Worm (Caenorhabditis elegans) whole organism, L1 larva: ENCODE results near the gene K06A4.6.

Experiments used
- C34B4.2 ChIP-seq: sonication (generic microtip); optimal IDR thresholded peaks from 2 replicates; lab custom pipeline; 2017; ENCODE audit warnings: mild to moderate bottlenecking, missing genetic modification characterization, missing compliant biosample characterization
- Y116A8C.19 ChIP-seq: sonication (generic microtip); optimal IDR thresholded peaks from 2 replicates; lab custom pipeline; 2016; ENCODE audit warnings: missing compliant biosample characterization, missing genetic modification characterization, borderline replicate concordance
- ama-1 ChIP-seq: fragments of 150-350 bp; optimal IDR thresholded peaks from 2 replicates; lab custom pipeline; 2014
- blmp-1 ChIP-seq: fragments of 150-350 bp; optimal IDR thresholded peaks from 2 replicates; lab custom pipeline; 2014; ENCODE audit warnings: missing biosample characterization, missing genetic modification characterization
- ceh-63 ChIP-seq: fragments of 200-800 bp; sonication (Bioruptor generic); optimal IDR thresholded peaks from 2 replicates; lab custom pipeline; 2018; ENCODE audit warnings: mild to moderate bottlenecking, missing genetic modification characterization, missing compliant biosample characterization
- ceh-90 ChIP-seq: sonication (generic microtip); optimal IDR thresholded peaks from 2 replicates; lab custom pipeline; 2016; ENCODE audit warnings: missing genetic modification characterization, missing compliant biosample characterization
- dpl-1 ChIP-seq, 3 experiments: fragments of 150-350 bp in 2 of 3; sonication (generic microtip) in 1 of 3; optimal IDR thresholded peaks; 2 replicates each; lab custom pipeline; 2014 to 2017; ENCODE audit warnings: missing biosample characterization in 3 of 3, missing genetic modification characterization in 3 of 3, missing genetic modification reagents in 3 of 3
- efl-1 ChIP-seq, 4 experiments: fragments of 150-350 bp; optimal IDR thresholded peaks in 3 of 4; peaks in 1 of 4; 1 replicate in 1 of 4; 2 replicates in 3 of 4; lab custom pipeline; 2014; ENCODE audit warnings: missing biosample characterization in 2 of 4, missing genetic modification characterization in 2 of 4, missing genetic modification reagents in 2 of 4
- efl-3 ChIP-seq: fragments of 200-800 bp; sonication (Bioruptor generic); optimal IDR thresholded peaks from 2 replicates; lab custom pipeline; 2018; ENCODE audit warnings: mild to moderate bottlenecking, missing genetic modification characterization, missing compliant biosample characterization
- egl-27 ChIP-seq, 2 experiments: fragments of 150-350 bp in 1 of 2; sonication (generic microtip); optimal IDR thresholded peaks; 3 replicates each; lab custom pipeline; 2017 to 2018; ENCODE audit warnings: missing biosample characterization in 2 of 2, missing genetic modification characterization in 2 of 2, missing genetic modification reagents in 2 of 2
- elt-2 ChIP-seq: sonication (generic microtip); optimal IDR thresholded peaks from 2 replicates; lab custom pipeline; 2016; ENCODE audit warnings: missing genetic modification characterization, mild to moderate bottlenecking, inconsistent platforms, missing compliant biosample characterization, missing genetic modification reagents
- elt-3 ChIP-seq, 6 experiments: fragments of 150-350 bp in 1 of 6; sonication (generic microtip); optimal IDR thresholded peaks; 2 replicates each; lab custom pipeline; 2017 to 2018; ENCODE audit warnings: missing biosample characterization in 6 of 6, missing genetic modification characterization in 6 of 6, inconsistent platforms in 1 of 6
- ets-5 ChIP-seq: fragments of 200-800 bp; sonication (Bioruptor generic); IDR thresholded peaks from 2 replicates; pipeline ENCODE4 v1.3.6; 2022; ENCODE audit warnings: missing genetic modification characterization, missing compliant biosample characterization
- fkh-10 ChIP-seq: sonication (generic microtip); optimal IDR thresholded peaks from 2 replicates; lab custom pipeline; 2017; ENCODE audit warnings: missing biosample characterization, missing genetic modification reagents, missing genetic modification characterization
- fkh-4 ChIP-seq: sonication (generic microtip); optimal IDR thresholded peaks from 2 replicates; lab custom pipeline; 2016; ENCODE audit warnings: missing compliant biosample characterization, missing genetic modification characterization, borderline replicate concordance
- hlh-17 ChIP-seq: fragments of 200-800 bp; sonication (Bioruptor generic); optimal IDR thresholded peaks from 2 replicates; lab custom pipeline; 2018; ENCODE audit warnings: missing genetic modification characterization, mild to moderate bottlenecking, missing compliant biosample characterization, moderate library complexity, borderline replicate concordance
- irx-1 ChIP-seq: sonication (generic microtip); optimal IDR thresholded peaks from 2 replicates; lab custom pipeline; 2016; ENCODE audit warnings: missing genetic modification characterization, missing compliant biosample characterization
- lin-13 ChIP-seq: fragments of 150-350 bp; optimal IDR thresholded peaks from 2 replicates; lab custom pipeline; 2014; ENCODE audit warnings: missing biosample characterization, missing genetic modification reagents, missing genetic modification characterization
- lin-14 ChIP-seq: fragments of 200-800 bp; sonication (Bioruptor generic); optimal IDR thresholded peaks from 2 replicates; lab custom pipeline; 2018; ENCODE audit warnings: mild to moderate bottlenecking, missing genetic modification characterization, moderate library complexity, missing compliant biosample characterization
- lin-35 ChIP-seq, 2 experiments: fragments of 150-350 bp; optimal IDR thresholded peaks; 2 replicates each; lab custom pipeline; 2014; ENCODE audit warnings: missing biosample characterization in 2 of 2, missing genetic modification characterization in 2 of 2, missing genetic modification reagents in 2 of 2
- lsy-2 ChIP-seq, 2 experiments: fragments of 150-350 bp; optimal IDR thresholded peaks; 2 replicates each; lab custom pipeline; 2014; ENCODE audit warnings: missing biosample characterization in 2 of 2, missing genetic modification characterization in 2 of 2
- mab-9 ChIP-seq: fragments of 200-800 bp; sonication (Bioruptor generic); IDR thresholded peaks from 2 replicates; pipeline ENCODE4 v1.3.6; 2022; ENCODE audit warnings: missing genetic modification reagents, missing genetic modification characterization, missing compliant biosample characterization
- mef-2 ChIP-seq: fragments of 150-350 bp; optimal IDR thresholded peaks from 2 replicates; lab custom pipeline; 2014; ENCODE audit warnings: missing biosample characterization, missing genetic modification characterization
- mep-1 ChIP-seq: fragments of 150-350 bp; optimal IDR thresholded peaks from 2 replicates; lab custom pipeline; 2014; ENCODE audit warnings: missing biosample characterization, missing genetic modification characterization
- nhr-11 ChIP-seq: fragments of 150-350 bp; optimal IDR thresholded peaks from 2 replicates; lab custom pipeline; 2014; ENCODE audit warnings: missing biosample characterization, missing genetic modification characterization
- nhr-84 ChIP-seq: sonication (generic microtip); optimal IDR thresholded peaks from 2 replicates; lab custom pipeline; 2017; ENCODE audit warnings: missing biosample characterization, missing genetic modification characterization
- nhr-85 ChIP-seq: sonication (generic microtip); peaks from one replicate; lab custom pipeline; 2016; ENCODE audit warnings: missing genetic modification characterization, inconsistent platforms, missing compliant biosample characterization
- nhr-90 ChIP-seq: sonication (generic microtip); optimal IDR thresholded peaks from 2 replicates; lab custom pipeline; 2016; ENCODE audit warnings: mild to moderate bottlenecking, missing genetic modification characterization, missing compliant biosample characterization; ENCODE audit not compliant: poor library complexity
- pqm-1 ChIP-seq: sonication (generic microtip); optimal IDR thresholded peaks from 3 replicates; lab custom pipeline; 2017; ENCODE audit warnings: missing biosample characterization, missing genetic modification characterization
- rnt-1 ChIP-seq: sonication (generic microtip); optimal IDR thresholded peaks from 2 replicates; lab custom pipeline; 2016; ENCODE audit warnings: mild to moderate bottlenecking, missing genetic modification characterization, moderate library complexity, missing compliant biosample characterization
- snpc-4 ChIP-seq: fragments of 150-350 bp; optimal IDR thresholded peaks from 2 replicates; lab custom pipeline; 2014; ENCODE audit warnings: missing biosample characterization, missing genetic modification characterization
- snu-23 ChIP-seq: sonication (generic microtip); optimal IDR thresholded peaks from 2 replicates; lab custom pipeline; 2016; ENCODE audit warnings: missing genetic modification characterization, missing compliant biosample characterization
- sptf-1 ChIP-seq: fragments of 150-350 bp; optimal IDR thresholded peaks from 2 replicates; lab custom pipeline; 2014; ENCODE audit warnings: missing biosample characterization, missing genetic modification characterization
- swsn-7 ChIP-seq: sonication (generic microtip); optimal IDR thresholded peaks from 2 replicates; lab custom pipeline; 2016; ENCODE audit warnings: missing genetic modification characterization, missing compliant biosample characterization
- unc-130 ChIP-seq: fragments of 150-350 bp; optimal IDR thresholded peaks from 2 replicates; lab custom pipeline; 2017; ENCODE audit warnings: missing biosample characterization, missing genetic modification characterization, inconsistent platforms
- unc-30 ChIP-seq: sonication (generic microtip); optimal IDR thresholded peaks from 2 replicates; lab custom pipeline; 2017; ENCODE audit warnings: missing biosample characterization, missing genetic modification characterization
- unc-62 ChIP-seq: fragments of 150-350 bp; optimal IDR thresholded peaks from 2 replicates; lab custom pipeline; 2014; ENCODE audit warnings: missing biosample characterization, missing genetic modification reagents, missing genetic modification characterization
- unc-86 ChIP-seq: sonication (generic microtip); optimal IDR thresholded peaks from 2 replicates; lab custom pipeline; 2016; ENCODE audit warnings: missing genetic modification characterization, missing compliant biosample characterization
- unc-98 ChIP-seq: fragments of 200-800 bp; sonication (Bioruptor generic); IDR thresholded peaks from 2 replicates; pipeline ENCODE4 v1.3.6; 2022; ENCODE audit warnings: missing genetic modification characterization, missing compliant biosample characterization
- vab-15 ChIP-seq: sonication (generic microtip); optimal IDR thresholded peaks from 2 replicates; lab custom pipeline; 2017; ENCODE audit warnings: missing genotype, mild to moderate bottlenecking, missing genetic modification characterization, missing compliant biosample characterization
- zag-1 ChIP-seq: fragments of 150-350 bp; optimal IDR thresholded peaks from 2 replicates; lab custom pipeline; 2014; ENCODE audit warnings: missing biosample characterization, missing genetic modification characterization
- ztf-11 ChIP-seq, 2 experiments: sonication (generic microtip); optimal IDR thresholded peaks; 2 replicates each; lab custom pipeline; 2016 to 2017; ENCODE audit warnings: missing genetic modification characterization in 2 of 2, missing biosample characterization in 1 of 2, missing compliant biosample characterization in 1 of 2
- ztf-4 ChIP-seq: fragments of 150-350 bp; optimal IDR thresholded peaks from 2 replicates; lab custom pipeline; 2014; ENCODE audit warnings: missing biosample characterization, missing genetic modification characterization

The K06A4.6 gene

DNA sequence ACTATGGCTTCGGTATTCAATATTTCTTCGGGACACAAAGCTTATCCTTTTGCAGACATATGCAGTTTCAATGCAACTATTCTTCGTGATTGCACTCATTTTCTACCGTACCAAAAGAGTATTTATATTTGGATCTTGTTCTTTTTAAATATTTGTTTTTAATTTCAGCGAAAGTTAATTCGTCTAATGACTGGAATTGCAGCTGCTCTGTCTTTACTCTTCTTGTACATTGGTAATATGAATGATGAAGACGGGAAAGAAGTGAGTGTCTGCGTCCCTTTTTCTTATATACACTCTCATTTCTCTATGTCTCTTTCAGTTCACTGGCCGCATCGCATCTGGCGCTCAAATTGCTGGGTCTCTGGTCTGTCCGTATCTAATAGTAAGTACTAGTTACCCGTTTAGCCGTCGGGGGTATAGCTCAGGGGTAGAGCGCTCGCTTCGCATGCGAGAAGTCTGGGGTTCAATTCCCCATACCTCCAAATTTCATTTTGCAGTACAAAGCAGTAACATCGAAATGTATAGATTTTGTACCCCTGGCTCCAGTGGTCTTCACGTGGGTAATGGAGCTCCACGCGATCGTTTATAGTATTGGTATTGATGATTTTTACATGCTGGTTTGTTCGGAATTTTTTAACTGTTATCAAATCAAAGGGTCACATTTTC is 22.8 kb upstream of the K06A4.6 start (continued):
- TF ChIP-seq ama-1 (lab: Kevin White, UChicago) (peak; percentile 5), elt-3 (tag; optimal IDR thresholded peaks at IDR 0.05; lab: Kevin White, UChicago) (peak in 2 of 6 experiments; percentile 18 to 45), zag-1 (tag; lab: Kevin White, UChicago) (no peak), snpc-4 (tag; lab: Kevin White, UChicago) (peak; percentile 95), nhr-90 (peak; percentile 83), fkh-10 (peak; percentile 40), pqm-1 (no peak), ztf-4 (tag; lab: Kevin White, UChicago) (peak; percentile 25), hlh-17 (GFP tag; lab: Kevin White, UChicago) (no peak), vab-15 (tag; lab: Kevin White, UChicago) (no peak), mef-2 (tag; lab: Kevin White, UChicago) (no peak), unc-98 (peak; percentile 43; the same call in 1 of the 2 replicates), C34B4.2 (tag; lab: Kevin White, UChicago) (no peak), efl-1 (optimal IDR thresholded peaks at IDR 0.05; lab: Kevin White, UChicago) (peak; percentile 54 to 57), efl-1 (GFP tag; optimal IDR thresholded peaks at IDR 0.05 in 1 of 2; lab: Kevin White, UChicago) (peak; percentile 34 to 95), ets-5 (GFP tag; lab: Robert Waterston, UW) (no peak), dpl-1 (GFP tag; optimal IDR thresholded peaks at IDR 0.05; lab: Kevin White, UChicago) (peak; percentile 12 to 51 (median 49)), ceh-90 (tag; lab: Kevin White, UChicago) (no peak), unc-62 (no peak), rnt-1 (tag; lab: Kevin White, UChicago) (peak; percentile 77), unc-30 (tag; lab: Kevin White, UChicago) (no peak), ztf-11 (tag; optimal IDR thresholded peaks at IDR 0.05; lab: Kevin White, UChicago) (peak in 1 of 2 experiments; percentile 15), unc-86 (tag; lab: Kevin White, UChicago) (peak; percentile 66), mep-1 (tag; lab: Kevin White, UChicago) (peak; percentile 75), nhr-11 (tag; lab: Kevin White, UChicago) (no peak), lsy-2 (tag; optimal IDR thresholded peaks at IDR 0.05; lab: Kevin White, UChicago) (peak; percentile 56 to 71), snu-23 (GFP tag; lab: Kevin White, UChicago) (peak; percentile 89), nhr-85 (peak; percentile 83), elt-2 (peak; percentile 68), nhr-84 (no peak), lin-13 (GFP tag; lab: Kevin White, UChicago) (no peak), lin-35 (GFP tag; optimal IDR thresholded peaks at IDR 0.05; lab: Kevin White, UChicago) (peak; percentile 61), mab-9 (GFP tag; lab: Robert Waterston, UW) (peak; percentile 60)
- TF ChIP-seq, all 84 proteins: peak for 51

DNA sequence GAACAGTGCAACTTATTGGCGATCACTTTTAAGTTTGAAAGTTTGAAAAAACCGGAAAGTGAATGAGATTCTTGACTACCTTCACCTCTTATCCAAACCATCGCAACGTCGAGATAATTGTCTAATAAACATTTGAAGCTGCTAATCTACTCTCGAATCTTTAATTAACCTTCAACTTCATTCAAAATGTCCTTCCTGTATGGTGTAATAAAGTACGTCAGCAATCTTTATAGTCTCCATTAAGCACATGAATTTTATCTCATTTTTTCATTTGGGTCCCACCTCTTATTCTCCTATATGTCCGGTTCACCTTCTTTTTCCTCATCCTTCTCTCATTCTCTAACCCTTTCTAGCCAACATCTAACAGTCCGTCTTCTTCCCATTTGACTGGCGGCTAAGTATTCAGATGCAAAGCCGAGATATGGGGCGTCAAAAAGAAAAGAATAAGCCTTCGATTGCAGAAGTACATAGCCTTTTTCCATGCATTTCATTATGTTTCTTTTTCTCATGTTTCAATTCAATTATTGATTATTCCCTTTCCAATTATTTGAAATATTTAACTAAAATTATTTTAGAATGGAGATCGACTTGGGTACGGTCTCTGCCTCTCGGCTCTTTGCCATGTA is 20.5 kb upstream of the K06A4.6 start, which contains the start of gene swt-5:
swt-5 (plus strand) TSS at position 576 of the 626 bp plus-strand sequence.
- no peak for TF ChIP-seq irx-1 (tag; lab: Kevin White, UChicago)
- no peak for TF ChIP-seq pqm-1
- no peak for TF ChIP-seq lsy-2 (tag; optimal IDR thresholded peaks at IDR 0.05; lab: Kevin White, UChicago)
- TF ChIP-seq unc-130 (tag; lab: Kevin White, UChicago) = no peak
- TF ChIP-seq nhr-84 = no peak
- TF ChIP-seq ceh-63 = no peak
- TF ChIP-seq swsn-7 (tag; lab: Kevin White, UChicago) = no peak
- no peak for TF ChIP-seq hlh-17 (GFP tag; lab: Kevin White, UChicago)
- TF ChIP-seq fkh-4 = no peak
- TF ChIP-seq lin-35 (GFP tag; optimal IDR thresholded peaks at IDR 0.05; lab: Kevin White, UChicago) = no peak

DNA sequence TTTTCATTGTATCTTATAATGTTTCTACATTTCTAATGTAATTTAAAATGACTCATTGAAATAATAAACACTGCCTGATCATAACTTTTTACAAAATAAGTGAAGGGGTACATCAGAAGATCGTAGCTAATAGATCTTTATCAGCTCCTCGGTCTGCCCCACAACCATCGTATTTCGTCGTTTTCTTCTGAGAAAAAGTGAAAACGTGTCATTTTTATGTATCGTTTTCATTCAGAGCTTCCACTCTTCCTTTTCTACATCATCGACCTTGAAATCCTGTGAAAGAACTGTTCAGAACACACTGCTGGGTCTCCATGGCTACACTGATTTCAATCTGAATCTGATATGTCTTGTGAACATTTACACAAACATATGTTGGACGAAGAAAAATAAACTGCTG is 18.8 kb upstream of the K06A4.6 start:
- TF ChIP-seq sptf-1 (tag; lab: Kevin White, UChicago) (no peak), efl-1 (optimal IDR thresholded peaks at IDR 0.05; lab: Kevin White, UChicago) (no peak), efl-1 (GFP tag; optimal IDR thresholded peaks at IDR 0.05 in 1 of 2; lab: Kevin White, UChicago) (no peak), Y116A8C.19 (no peak), blmp-1 (peak; percentile 3), efl-3 (GFP tag; lab: Kevin White, UChicago) (no peak), lin-13 (GFP tag; lab: Kevin White, UChicago) (no peak), lin-14 (GFP tag; lab: Kevin White, UChicago) (no peak), egl-27 (tag; optimal IDR thresholded peaks at IDR 0.05; lab: Kevin White, UChicago) (no peak)
